Fruit fly (Drosophila melanogaster) whole organism, embryonic: Measurements from ENCODE around the gene hydra.

Experiments used
- Atf6 ChIP-seq: fragments of 200-800 bp; sonication (Bioruptor generic); IDR thresholded peaks from 2 replicates; pipeline ENCODE4 v1.3.6; 2022; ENCODE audit warnings: missing biosample characterization, missing genetic modification characterization
- CG10366 ChIP-seq: fragments of 200-800 bp; sonication (Bioruptor generic); IDR thresholded peaks from 2 replicates; pipeline ENCODE4 v1.3.6; 2022; ENCODE audit warnings: missing biosample characterization, missing genetic modification characterization
- CG10431 ChIP-seq: fragments of 200-800 bp; sonication (Bioruptor generic); optimal IDR thresholded peaks from 3 replicates; lab custom pipeline; 2018; ENCODE audit warnings: missing biosample characterization, mild to moderate bottlenecking, missing genetic modification characterization
- CG10462 ChIP-seq: fragments of 200-800 bp; sonication (Bioruptor generic); optimal IDR thresholded peaks from 2 replicates; lab custom pipeline; 2016; ENCODE audit warnings: missing biosample characterization, missing genetic modification characterization
- CG10654 ChIP-seq: fragments of 200-800 bp; sonication (Bioruptor generic); optimal IDR thresholded peaks from 2 replicates; lab custom pipeline; 2016; ENCODE audit warnings: missing biosample characterization, missing genetic modification characterization
- CG1233 ChIP-seq: fragments of 200-800 bp; sonication (Bioruptor generic); optimal IDR thresholded peaks from 4 replicates; lab custom pipeline; 2018; ENCODE audit warnings: missing biosample characterization, mild to moderate bottlenecking, missing genetic modification characterization
- CG14441 ChIP-seq: fragments of 200-800 bp; sonication (Bioruptor generic); IDR thresholded peaks from 2 replicates; pipeline ENCODE4 v1.3.6; 2022; ENCODE audit warnings: missing biosample characterization, missing genetic modification characterization
- CG14667 ChIP-seq: fragments of 200-800 bp; sonication (Bioruptor generic); IDR thresholded peaks from 2 replicates; pipeline ENCODE4 v1.3.6; 2022; ENCODE audit warnings: missing biosample characterization, missing genetic modification characterization
- CG15011 ChIP-seq: fragments of 200-800 bp; sonication (Bioruptor generic); optimal IDR thresholded peaks from 3 replicates; lab custom pipeline; 2018; ENCODE audit warnings: missing biosample characterization, mild to moderate bottlenecking, missing genetic modification characterization
- CG1647 ChIP-seq: fragments of 200-800 bp; sonication (Bioruptor generic); optimal IDR thresholded peaks from 3 replicates; lab custom pipeline; 2016; ENCODE audit warnings: missing biosample characterization, missing genetic modification characterization
- CG16779 ChIP-seq: fragments of 200-800 bp; sonication (Bioruptor generic); IDR thresholded peaks from 2 replicates; pipeline ENCODE4 v1.3.6; 2022; ENCODE audit warnings: missing biosample characterization, missing genetic modification characterization
- CG18476 ChIP-seq: fragments of 200-800 bp; sonication (Bioruptor generic); optimal IDR thresholded peaks from 2 replicates; lab custom pipeline; 2016; ENCODE audit warnings: missing biosample characterization, mild to moderate bottlenecking, missing genetic modification characterization
- CG18599 ChIP-seq: fragments of 200-800 bp; sonication (Bioruptor generic); optimal IDR thresholded peaks from 3 replicates; lab custom pipeline; 2017; ENCODE audit warnings: missing biosample characterization, missing genetic modification characterization, mild to moderate bottlenecking, moderate library complexity, missing genetic modification reagents
- CG4424 ChIP-seq: fragments of 200-800 bp; sonication (Bioruptor generic); optimal IDR thresholded peaks from 3 replicates; lab custom pipeline; 2016; ENCODE audit warnings: missing biosample characterization, missing genetic modification characterization
- CG6791 ChIP-seq: fragments of 200-800 bp; sonication (Bioruptor generic); IDR thresholded peaks from 3 replicates; pipeline ENCODE4 v1.3.6; 2022; ENCODE audit warnings: missing biosample characterization, missing genetic modification characterization; ENCODE audit not compliant: partially characterized antibody
- CG7372 ChIP-seq: fragments of 200-800 bp; sonication (Bioruptor generic); IDR thresholded peaks from 2 replicates; pipeline ENCODE4 v1.3.6; 2022; ENCODE audit warnings: missing biosample characterization, missing genetic modification characterization
- CG8388 ChIP-seq: fragments of 200-800 bp; sonication (Bioruptor generic); optimal IDR thresholded peaks from 2 replicates; lab custom pipeline; 2019; ENCODE audit warnings: missing biosample characterization, mild to moderate bottlenecking, missing genetic modification characterization, moderate library complexity
- CG9609 ChIP-seq: fragments of 200-800 bp; sonication (Bioruptor generic); optimal IDR thresholded peaks from 3 replicates; lab custom pipeline; 2016; ENCODE audit warnings: missing biosample characterization, missing genetic modification characterization
- Doc2 ChIP-seq: fragments of 200-800 bp; sonication (Bioruptor generic); IDR thresholded peaks from 2 replicates; pipeline ENCODE4 v1.3.6; 2022; ENCODE audit warnings: missing biosample characterization, missing genetic modification characterization
- GATAe ChIP-seq: fragments of 200-800 bp; sonication (Bioruptor generic); conservative IDR thresholded peaks from 2 replicates; pipeline ENCODE4 v1.3.6; 2022; ENCODE audit warnings: missing biosample characterization, missing genetic modification characterization
- HLH3B ChIP-seq: fragments of 200-800 bp; sonication (Bioruptor generic); IDR thresholded peaks from 2 replicates; pipeline ENCODE4 v1.3.6; 2022; ENCODE audit warnings: missing biosample characterization, missing genetic modification characterization
- HLH4C ChIP-seq: fragments of 200-800 bp; sonication (Bioruptor generic); IDR thresholded peaks from 3 replicates; pipeline ENCODE4 v1.3.6; 2022; ENCODE audit warnings: missing biosample characterization, missing genetic modification characterization; ENCODE audit not compliant: partially characterized antibody
- Med ChIP-seq: fragments of 200-800 bp; sonication (Bioruptor generic); peaks from one replicate; lab custom pipeline; 2016; ENCODE audit warnings: missing biosample characterization, missing genetic modification characterization, mild to moderate bottlenecking, inconsistent platforms, moderate library complexity
- Scr ChIP-seq: fragments of 200-800 bp; sonication (Bioruptor generic); IDR thresholded peaks from 2 replicates; pipeline ENCODE4 v1.3.6; 2022; ENCODE audit warnings: missing biosample characterization, missing genetic modification characterization; ENCODE audit not compliant: partially characterized antibody
- Stat92E ChIP-seq, 3 experiments: fragments of >200 bp in 2 of 3; fragments of 200-800 bp in 1 of 3; sonication (Bioruptor generic) in 1 of 3; optimal IDR thresholded peaks; 2 replicates each; lab custom pipeline; 2017 to 2019; ENCODE audit warnings: missing biosample characterization in 3 of 3, missing genetic modification characterization in 3 of 3, mild to moderate bottlenecking in 1 of 3, moderate library complexity in 1 of 3
- Tbp ChIP-seq: fragments of >200 bp; optimal IDR thresholded peaks from 2 replicates; lab custom pipeline; 2018; ENCODE audit warnings: missing biosample characterization, missing genetic modification characterization
- abd-A ChIP-seq: fragments of 200-800 bp; sonication (Bioruptor generic); optimal IDR thresholded peaks from 3 replicates; lab custom pipeline; 2019; ENCODE audit warnings: missing biosample characterization, mild to moderate bottlenecking, missing genetic modification characterization, moderate library complexity
- bbx ChIP-seq: fragments of 200-800 bp; sonication (Bioruptor generic); IDR thresholded peaks from 2 replicates; pipeline ENCODE4 v1.3.6; 2022; ENCODE audit warnings: missing biosample characterization, missing genetic modification characterization; ENCODE audit not compliant: partially characterized antibody
- bigmax ChIP-seq: fragments of 200-800 bp; sonication (Bioruptor generic); optimal IDR thresholded peaks from 2 replicates; lab custom pipeline; 2018; ENCODE audit warnings: missing biosample characterization, mild to moderate bottlenecking, missing genetic modification characterization
- cato ChIP-seq: fragments of 200-800 bp; sonication (Bioruptor generic); optimal IDR thresholded peaks from 2 replicates; lab custom pipeline; 2016; ENCODE audit warnings: missing biosample characterization, missing genetic modification characterization, borderline replicate concordance
- chif ChIP-seq, 2 experiments: fragments of 200-800 bp; sonication (Bioruptor generic); optimal IDR thresholded peaks; 3 replicates each; lab custom pipeline; 2016; ENCODE audit warnings: missing biosample characterization in 2 of 2, missing genetic modification characterization in 2 of 2
- chn ChIP-seq: fragments of 200-800 bp; sonication (Bioruptor generic); optimal IDR thresholded peaks from 2 replicates; lab custom pipeline; 2016; ENCODE audit warnings: missing biosample characterization, missing genetic modification characterization
- crol ChIP-seq: fragments of 200-800 bp; sonication (Bioruptor generic); IDR thresholded peaks from 2 replicates; pipeline ENCODE4 v1.3.6; 2022; ENCODE audit warnings: missing biosample characterization, missing genetic modification characterization
- esg ChIP-seq: fragments of 200-800 bp; sonication (Bioruptor generic); conservative IDR thresholded peaks from 2 replicates; pipeline ENCODE4 v1.3.6; 2022; ENCODE audit warnings: missing biosample characterization, missing genetic modification characterization
- fd3F ChIP-seq: fragments of 200-800 bp; sonication (Bioruptor generic); optimal IDR thresholded peaks from 2 replicates; lab custom pipeline; 2018; ENCODE audit warnings: missing biosample characterization, mild to moderate bottlenecking, missing genetic modification characterization, moderate library complexity
- hkb ChIP-seq, 2 experiments: fragments of 200-800 bp in 1 of 2; fragments of >200 bp in 1 of 2; sonication (Bioruptor generic) in 1 of 2; IDR thresholded peaks in 1 of 2; optimal IDR thresholded peaks in 1 of 2; 2 replicates each; pipeline versions ENCODE4 v1.3.6 to Lab custom; 2017 to 2022; ENCODE audit warnings: missing biosample characterization in 1 of 2, missing genetic modification characterization in 1 of 2
- klu ChIP-seq: fragments of 200-800 bp; sonication (Bioruptor generic); IDR thresholded peaks from 2 replicates; pipeline ENCODE4 v1.3.6; 2022; ENCODE audit warnings: missing biosample characterization, missing genetic modification characterization
- nerfin-2 ChIP-seq: fragments of 200-800 bp; sonication (Bioruptor generic); IDR thresholded peaks from 2 replicates; pipeline ENCODE4 v1.3.6; 2022; ENCODE audit warnings: missing biosample characterization, missing genetic modification characterization; ENCODE audit not compliant: partially characterized antibody
- oc ChIP-seq: fragments of 200-800 bp; sonication (Bioruptor generic); optimal IDR thresholded peaks from 2 replicates; lab custom pipeline; 2018; ENCODE audit warnings: missing biosample characterization, mild to moderate bottlenecking, missing genetic modification characterization, moderate library complexity
- org-1 ChIP-seq: fragments of 200-800 bp; sonication (Bioruptor generic); optimal IDR thresholded peaks from 2 replicates; lab custom pipeline; 2017; ENCODE audit warnings: missing biosample characterization, missing genetic modification characterization
- pfk ChIP-seq: fragments of 200-800 bp; sonication (Bioruptor generic); optimal IDR thresholded peaks from 2 replicates; lab custom pipeline; 2018; ENCODE audit warnings: missing biosample characterization, mild to moderate bottlenecking, missing genetic modification characterization, moderate library complexity
- pum ChIP-seq: fragments of 200-800 bp; sonication (Bioruptor generic); optimal IDR thresholded peaks from 2 replicates; lab custom pipeline; 2016; ENCODE audit warnings: missing biosample characterization, missing genetic modification characterization
- salm ChIP-seq: fragments of 200-800 bp; sonication (Bioruptor generic); optimal IDR thresholded peaks from 2 replicates; lab custom pipeline; 2018; ENCODE audit warnings: missing biosample characterization, mild to moderate bottlenecking, missing genetic modification characterization
- sens ChIP-seq: fragments of 200-800 bp; sonication (Bioruptor generic); peaks from one replicate; lab custom pipeline; 2016; ENCODE audit warnings: missing biosample characterization, missing genetic modification characterization
- tll ChIP-seq, 2 experiments: fragments of 200-800 bp in 1 of 2; fragments of >200 bp in 1 of 2; sonication (Bioruptor generic) in 1 of 2; optimal IDR thresholded peaks; 2 replicates each; lab custom pipeline; 2017 to 2019; ENCODE audit warnings: missing biosample characterization in 2 of 2, missing genetic modification characterization in 2 of 2, mild to moderate bottlenecking in 1 of 2, moderate library complexity in 1 of 2
- vvl ChIP-seq: fragments of 200-800 bp; sonication (Bioruptor generic); IDR thresholded peaks from 2 replicates; pipeline ENCODE4 v1.3.6; 2022; ENCODE audit warnings: missing biosample characterization, missing genetic modification characterization
- wek ChIP-seq: fragments of 200-800 bp; sonication (Bioruptor generic); optimal IDR thresholded peaks from 3 replicates; lab custom pipeline; 2018; ENCODE audit warnings: missing biosample characterization, mild to moderate bottlenecking, missing genetic modification characterization, moderate library complexity
- zf30C ChIP-seq: fragments of 200-800 bp; sonication (Bioruptor generic); optimal IDR thresholded peaks from 3 replicates; lab custom pipeline; 2018; ENCODE audit warnings: missing biosample characterization, mild to moderate bottlenecking, missing genetic modification characterization
- zfh1 ChIP-seq: fragments of 200-800 bp; sonication (Bioruptor generic); IDR thresholded peaks from 3 replicates; pipeline ENCODE4 v1.3.6; 2022; ENCODE audit warnings: missing biosample characterization, missing genetic modification characterization

The hydra gene

DNA sequence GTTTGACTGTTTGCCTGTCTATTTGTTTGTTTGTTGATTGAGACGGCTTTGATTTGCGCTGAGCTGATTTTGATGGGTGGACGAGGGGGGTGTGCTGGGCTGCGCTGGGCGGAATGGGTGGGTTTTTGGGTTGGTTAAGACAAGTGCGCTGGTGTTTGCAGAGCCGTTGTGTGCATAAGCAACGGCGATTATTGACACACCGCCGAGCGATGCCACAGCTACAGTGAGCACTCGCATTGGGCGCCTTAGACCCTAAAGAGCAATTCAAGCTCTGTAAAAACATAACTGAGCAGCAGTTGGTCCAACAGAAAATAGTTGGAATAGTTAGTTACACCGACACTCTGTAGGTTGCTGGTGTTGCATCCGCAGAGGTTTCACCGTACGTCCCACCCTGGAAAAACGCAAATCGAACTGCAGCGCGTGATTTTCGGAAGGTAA, 21.9 kb downstream of the hydra start (continued):
- TF ChIP-seq sens (GFP tag; lab: Kevin White, UChicago) (peak; percentile 96), CG14441 (GFP tag; lab: Robert Waterston, UW) (peak; percentile 87), esg (peak; percentile 74), klu (GFP tag; lab: Robert Waterston, UW) (peak; percentile 38; the same call in 1 of the 2 replicates), CG14667 (GFP tag; lab: Robert Waterston, UW) (peak; percentile 76), CG1647 (GFP tag; lab: Kevin White, UChicago) (peak; percentile 77), CG10431 (GFP tag; lab: Kevin White, UChicago) (peak; percentile 68), pfk (GFP tag; lab: Kevin White, UChicago) (no peak), HLH3B (GFP tag; lab: Robert Waterston, UW) (peak; percentile 77), Doc2 (peak; percentile 53; the same call in 1 of the 2 replicates), CG6791 (GFP tag; lab: Robert Waterston, UW) (no peak), pum (GFP tag; lab: Kevin White, UChicago) (peak; percentile 70), CG10462 (GFP tag; lab: Kevin White, UChicago) (peak; percentile 71), chn (GFP tag; lab: Kevin White, UChicago) (peak; percentile 77), CG10366 (GFP tag; lab: Robert Waterston, UW) (peak; percentile 79), HLH4C (GFP tag; lab: Robert Waterston, UW) (no peak), bbx (GFP tag; lab: Robert Waterston, UW) (no peak), CG9609 (peak; percentile 71), abd-A (tag; lab: Kevin White, UChicago) (no peak), Med (GFP tag; lab: Kevin White, UChicago) (peak; percentile 95), CG15011 (peak; percentile 64), tll (GFP tag; optimal IDR thresholded peaks at IDR 0.05; lab: Kevin White, UChicago) (peak in 1 of 2 experiments; percentile 84), wek (GFP tag; lab: Kevin White, UChicago) (peak; percentile 55), salm (tag; lab: Kevin White, UChicago) (peak; percentile 41), org-1 (GFP tag; lab: Kevin White, UChicago) (peak; percentile 82), CG8388 (peak; percentile 60), vvl (GFP tag; lab: Robert Waterston, UW) (peak; percentile 90), CG18599 (GFP tag; lab: Kevin White, UChicago) (peak; percentile 67), zfh1 (GFP tag; lab: Robert Waterston, UW) (peak; percentile 94), Scr (no peak), oc (peak; percentile 85), Atf6 (GFP tag; lab: Robert Waterston, UW) (peak; percentile 57; the same call in 1 of the 2 replicates), CG10654 (GFP tag; lab: Kevin White, UChicago) (peak; percentile 81), hkb (optimal IDR thresholded peaks at IDR 0.05; lab: Kevin White, UChicago) (no peak), hkb (GFP tag; IDR thresholded peaks at IDR 0.05; lab: Robert Waterston, UW) (peak; percentile 87), fd3F (GFP tag; lab: Kevin White, UChicago) (peak; percentile 33), zf30C (GFP tag; lab: Kevin White, UChicago) (no peak), cato (peak; percentile 65), bigmax (no peak), Stat92E (GFP tag; optimal IDR thresholded peaks at IDR 0.05; lab: Kevin White, UChicago) (peak in 1 of 3 experiments; percentile 20), CG1233 (peak; percentile 72), CG16779 (GFP tag; lab: Robert Waterston, UW) (no peak), CG7372 (peak; percentile 66), nerfin-2 (no peak), chif (GFP tag; optimal IDR thresholded peaks at IDR 0.05; lab: Kevin White, UChicago) (peak; percentile 81 to 84), Tbp (no peak), CG4424 (peak; percentile 78), CG18476 (GFP tag; lab: Kevin White, UChicago) (peak; percentile 65), GATAe (GFP tag; lab: Robert Waterston, UW) (no peak), crol (GFP tag; lab: Robert Waterston, UW) (peak; percentile 63)
